Worm (Caenorhabditis elegans) whole organism, midembryonic: ENCODE measurements around the gene K09A9.6.

Experiments used
- T22C8.4 ChIP-seq: fragments of 200-800 bp; sonication (Bioruptor generic); IDR thresholded peaks from 2 replicates; pipeline ENCODE4 v1.3.6; 2022; ENCODE audit warnings: missing genetic modification characterization, missing compliant biosample characterization
- cog-1 ChIP-seq: sonication (generic microtip); optimal IDR thresholded peaks from 2 replicates; lab custom pipeline; 2016; ENCODE audit warnings: missing genetic modification characterization, missing compliant biosample characterization
- flt-1 ChIP-seq: fragments of 200-800 bp; sonication (Bioruptor generic); IDR thresholded peaks from 2 replicates; pipeline ENCODE4 v1.3.6; 2022; ENCODE audit warnings: missing genetic modification characterization, missing compliant biosample characterization
- klf-2 ChIP-seq: fragments of 200-800 bp; sonication (Bioruptor generic); conservative IDR thresholded peaks from 2 replicates; pipeline ENCODE4 v1.3.6; 2022; ENCODE audit warnings: missing genetic modification reagents, missing genetic modification characterization, missing compliant biosample characterization
- med-1 ChIP-seq: sonication (generic microtip); optimal IDR thresholded peaks from 2 replicates; lab custom pipeline; 2017; ENCODE audit warnings: missing genetic modification characterization, mild to moderate bottlenecking, missing compliant biosample characterization, antibody characterized with exemption, missing genetic modification reagents; ENCODE audit not compliant: insufficient read depth
- ref-1 ChIP-seq: fragments of 200-800 bp; sonication (Bioruptor generic); conservative IDR thresholded peaks from 2 replicates; pipeline ENCODE4 v1.3.6; 2022; ENCODE audit warnings: missing genetic modification reagents, missing genetic modification characterization, missing compliant biosample characterization
- tab-1 ChIP-seq: fragments of 200-800 bp; sonication (Bioruptor generic); IDR thresholded peaks from 2 replicates; pipeline ENCODE4 v1.3.6; 2022; ENCODE audit warnings: missing genetic modification characterization, missing compliant biosample characterization
- ztf-23 ChIP-seq: fragments of 200-800 bp; sonication (Bioruptor generic); IDR thresholded peaks from 2 replicates; pipeline ENCODE4 v1.3.6; 2022; ENCODE audit warnings: missing genetic modification reagents, missing genetic modification characterization, missing compliant biosample characterization
- ztf-29 ChIP-seq: fragments of 200-800 bp; sonication (Bioruptor generic); IDR thresholded peaks from 2 replicates; pipeline ENCODE4 v1.3.6; 2022; ENCODE audit warnings: missing genetic modification reagents, missing genetic modification characterization, missing compliant biosample characterization

Gene K09A9.6

ce11 chrX:15629615-15630014, 52.6 kb downstream of the K09A9.6 start:
- TF ChIP-seq ref-1 (GFP tag; lab: Robert Waterston, UW) = no peak
- no peak for TF ChIP-seq flt-1 (GFP tag; lab: Robert Waterston, UW)
- TF ChIP-seq tab-1 (GFP tag; lab: Robert Waterston, UW) = no peak
- TF ChIP-seq med-1 (GFP tag; lab: Kevin White, UChicago) = no peak
- TF ChIP-seq klf-2 (GFP tag; lab: Robert Waterston, UW) = no peak
- TF ChIP-seq ztf-29 = no peak
- no peak for TF ChIP-seq T22C8.4 (GFP tag; lab: Robert Waterston, UW)
- TF ChIP-seq ztf-23 = no peak
- TF ChIP-seq cog-1 (tag; lab: Kevin White, UChicago) = no peak

- TF ChIP-seq ztf-23 = no peak
- no peak for TF ChIP-seq ztf-29
- no peak for TF ChIP-seq T22C8.4 (GFP tag; lab: Robert Waterston, UW)
- TF ChIP-seq ref-1 (GFP tag; lab: Robert Waterston, UW) = no peak
- TF ChIP-seq tab-1 (GFP tag; lab: Robert Waterston, UW) = no peak
- TF ChIP-seq klf-2 (GFP tag; lab: Robert Waterston, UW) = no peak
- no peak for TF ChIP-seq flt-1 (GFP tag; lab: Robert Waterston, UW)
- TF ChIP-seq med-1 (GFP tag; lab: Kevin White, UChicago) = no peak
- no peak for TF ChIP-seq cog-1 (tag; lab: Kevin White, UChicago)
Measured at ce11 chrX:15630340-15630739, 53.3 kb downstream of the K09A9.6 start, which contains the start of gene K09E9.4. TSS of gene K09E9.4 (minus strand) at chrX:15630440.

ce11 chrX:15630790-15631204, 53.8 kb downstream of the K09A9.6 start:
- TF ChIP-seq flt-1 (GFP tag; lab: Robert Waterston, UW) = no peak
- TF ChIP-seq med-1 (GFP tag; lab: Kevin White, UChicago) = no peak
- TF ChIP-seq ztf-23 = no peak
- no peak for TF ChIP-seq klf-2 (GFP tag; lab: Robert Waterston, UW)
- TF ChIP-seq T22C8.4 (GFP tag; lab: Robert Waterston, UW) = no peak

- TF ChIP-seq ref-1 (GFP tag; lab: Robert Waterston, UW) = no peak
- no peak for TF ChIP-seq tab-1 (GFP tag; lab: Robert Waterston, UW)
- TF ChIP-seq T22C8.4 (GFP tag; lab: Robert Waterston, UW) = no peak
Measured at ce11 chrX:15633964-15634363, 56.9 kb downstream of the K09A9.6 start.
